Worm (Caenorhabditis elegans) whole organism, late embryonic: ENCODE data around the gene F36H9.1.

Source experiments
- T23F11.4 ChIP-seq: fragments of 200-800 bp; sonication (Bioruptor generic); optimal IDR thresholded peaks from 2 replicates; lab custom pipeline; 2018; ENCODE audit warnings: mild to moderate bottlenecking, missing genetic modification characterization, missing compliant biosample characterization
- Y22D7AL.16 ChIP-seq: sonication (generic microtip); optimal IDR thresholded peaks from 2 replicates; lab custom pipeline; 2016; ENCODE audit warnings: missing genetic modification characterization, missing compliant biosample characterization
- ama-1 ChIP-seq: fragments of 150-350 bp; optimal IDR thresholded peaks from 2 replicates; lab custom pipeline; 2014
- fkh-10 ChIP-seq: fragments of 150-350 bp; optimal IDR thresholded peaks from 2 replicates; lab custom pipeline; 2014; ENCODE audit warnings: missing biosample characterization, missing genetic modification reagents, missing genetic modification characterization
- odd-2 ChIP-seq: sonication (generic microtip); optimal IDR thresholded peaks from 2 replicates; lab custom pipeline; 2017; ENCODE audit warnings: antibody characterized with exemption, mild to moderate bottlenecking, missing genetic modification characterization, missing compliant biosample characterization
- pat-9 ChIP-seq: fragments of 200-800 bp; sonication (Bioruptor generic); optimal IDR thresholded peaks from 2 replicates; lab custom pipeline; 2018; ENCODE audit warnings: mild to moderate bottlenecking, missing genetic modification characterization, moderate library complexity, missing compliant biosample characterization
- pqm-1 ChIP-seq: sonication (generic microtip); optimal IDR thresholded peaks from 2 replicates; lab custom pipeline; 2016; ENCODE audit warnings: missing genetic modification characterization, missing compliant biosample characterization
- rnt-1 ChIP-seq: sonication (generic microtip); optimal IDR thresholded peaks from 2 replicates; lab custom pipeline; 2016; ENCODE audit warnings: missing genetic modification characterization, missing compliant biosample characterization
- sox-4 ChIP-seq: sonication (generic microtip); optimal IDR thresholded peaks from 2 replicates; lab custom pipeline; 2017; ENCODE audit warnings: mild to moderate bottlenecking, missing genetic modification characterization, inconsistent platforms, missing compliant biosample characterization

ce11 chrV:1807160-1807559 is 12.8 kb downstream of the F36H9.1 start, which contains the start of gene srt-42:
- TF ChIP-seq pat-9 (tag; lab: Kevin White, UChicago) (no peak), rnt-1 (no peak), T23F11.4 (GFP tag; lab: Kevin White, UChicago) (no peak), fkh-10 (GFP tag; lab: Kevin White, UChicago) (no peak), Y22D7AL.16 (tag; lab: Kevin White, UChicago) (no peak), odd-2 (tag; lab: Kevin White, UChicago) (no peak), pqm-1 (tag; lab: Kevin White, UChicago) (no peak), ama-1 (no peak), sox-4 (no peak)
